Worm (Caenorhabditis elegans) whole organism, L3 larva: ENCODE data around the gene C18D11.7.

ENCODE experiments used
- R02D3.7 ChIP-seq: fragments of 150-350 bp; optimal IDR thresholded peaks from 2 replicates; lab custom pipeline; 2014; ENCODE audit warnings: missing biosample characterization, missing genetic modification characterization
- ZK546.5 ChIP-seq: sonication (generic microtip); optimal IDR thresholded peaks from 2 replicates; lab custom pipeline; 2017; ENCODE audit warnings: missing biosample characterization, missing genetic modification characterization
- ama-1 ChIP-seq: fragments of 150-350 bp; optimal IDR thresholded peaks from 2 replicates; lab custom pipeline; 2018
- ceh-16 ChIP-seq: sonication (generic microtip); optimal IDR thresholded peaks from 2 replicates; lab custom pipeline; 2017; ENCODE audit warnings: missing biosample characterization, missing genetic modification characterization
- ceh-9 ChIP-seq: sonication (generic microtip); optimal IDR thresholded peaks from 2 replicates; lab custom pipeline; 2018; ENCODE audit warnings: missing biosample characterization, missing genetic modification characterization
- egl-27 ChIP-seq: sonication (generic microtip); optimal IDR thresholded peaks from 4 replicates; lab custom pipeline; 2017; ENCODE audit warnings: missing biosample characterization, missing genetic modification reagents, missing genetic modification characterization
- egl-5 ChIP-seq: fragments of 150-350 bp; optimal IDR thresholded peaks from 2 replicates; lab custom pipeline; 2017; ENCODE audit warnings: missing biosample characterization, missing genetic modification reagents, missing genetic modification characterization, inconsistent platforms
- elt-1 ChIP-seq: fragments of 150-350 bp; optimal IDR thresholded peaks from 2 replicates; lab custom pipeline; 2014; ENCODE audit warnings: missing biosample characterization, missing genetic modification characterization
- elt-2 ChIP-seq: sonication (generic microtip); optimal IDR thresholded peaks from 2 replicates; lab custom pipeline; 2016; ENCODE audit warnings: missing genetic modification reagents, mild to moderate bottlenecking, missing genetic modification characterization, missing compliant biosample characterization
- elt-3 ChIP-seq, 3 experiments: fragments of 150-350 bp in 1 of 3; sonication (generic microtip) in 2 of 3; optimal IDR thresholded peaks; 2 replicates in 2 of 3; 4 replicates in 1 of 3; lab custom pipeline; 2014 to 2017; ENCODE audit warnings: missing biosample characterization in 3 of 3, missing genetic modification characterization in 3 of 3
- fkh-10 ChIP-seq: sonication (generic microtip); optimal IDR thresholded peaks from 2 replicates; lab custom pipeline; 2017; ENCODE audit warnings: missing biosample characterization, missing genetic modification reagents, missing genetic modification characterization
- fkh-2 ChIP-seq: fragments of 150-350 bp; optimal IDR thresholded peaks from 2 replicates; lab custom pipeline; 2014; ENCODE audit warnings: missing biosample characterization, missing genetic modification reagents, missing genetic modification characterization
- fos-1 ChIP-seq: fragments of 150-350 bp; optimal IDR thresholded peaks from 2 replicates; lab custom pipeline; 2014; ENCODE audit warnings: missing biosample characterization, missing genetic modification characterization
- hmg-11 ChIP-seq: sonication (generic microtip); optimal IDR thresholded peaks from 2 replicates; lab custom pipeline; 2016; ENCODE audit warnings: missing genetic modification characterization, missing compliant biosample characterization
- lin-15B ChIP-seq: fragments of 150-350 bp; optimal IDR thresholded peaks from 2 replicates; lab custom pipeline; 2014; ENCODE audit warnings: missing biosample characterization, missing genetic modification characterization
- lin-39 ChIP-seq: fragments of 150-350 bp; optimal IDR thresholded peaks from 2 replicates; lab custom pipeline; 2018; ENCODE audit warnings: missing biosample characterization, missing genetic modification reagents, missing genetic modification characterization
- lsy-12 ChIP-seq: sonication (generic microtip); optimal IDR thresholded peaks from 2 replicates; lab custom pipeline; 2016; ENCODE audit warnings: mild to moderate bottlenecking, missing genetic modification characterization, missing compliant biosample characterization
- nfya-1 ChIP-seq: sonication (generic microtip); optimal IDR thresholded peaks from 2 replicates; lab custom pipeline; 2017; ENCODE audit warnings: missing genetic modification characterization, mild to moderate bottlenecking, missing compliant biosample characterization, antibody characterized with exemption, moderate library complexity; ENCODE audit not compliant: insufficient read depth
- nhr-23 ChIP-seq: fragments of 150-350 bp; optimal IDR thresholded peaks from 2 replicates; lab custom pipeline; 2014; ENCODE audit warnings: missing biosample characterization, missing genetic modification reagents, missing genetic modification characterization
- nhr-237 ChIP-seq: fragments of 150-350 bp; optimal IDR thresholded peaks from 2 replicates; lab custom pipeline; 2014; ENCODE audit warnings: missing biosample characterization, missing genetic modification characterization
- nhr-25 ChIP-seq: sonication (generic microtip); optimal IDR thresholded peaks from 2 replicates; lab custom pipeline; 2017; ENCODE audit warnings: missing biosample characterization, missing genetic modification characterization
- nhr-28 ChIP-seq: fragments of 150-350 bp; optimal IDR thresholded peaks from 2 replicates; lab custom pipeline; 2014; ENCODE audit warnings: missing biosample characterization, missing genetic modification characterization
- nhr-43 ChIP-seq: sonication (generic microtip); optimal IDR thresholded peaks from 2 replicates; lab custom pipeline; 2016; ENCODE audit warnings: mild to moderate bottlenecking, missing genetic modification characterization, missing compliant biosample characterization; ENCODE audit not compliant: poor library complexity, severe bottlenecking
- nhr-76 ChIP-seq: fragments of 150-350 bp; sonication (generic microtip); optimal IDR thresholded peaks from 5 replicates; lab custom pipeline; 2014; ENCODE audit warnings: missing biosample characterization, missing genetic modification characterization
- pha-4 ChIP-seq: fragments of 150-350 bp; optimal IDR thresholded peaks from 2 replicates; lab custom pipeline; 2014; ENCODE audit warnings: missing biosample characterization, missing genetic modification reagents, missing genetic modification characterization
- sea-2 ChIP-seq: fragments of 150-350 bp; sonication (generic microtip); optimal IDR thresholded peaks from 4 replicates; lab custom pipeline; 2014; ENCODE audit warnings: missing biosample characterization, missing genetic modification reagents, missing genetic modification characterization
- skn-1 ChIP-seq: fragments of 150-350 bp; optimal IDR thresholded peaks from 2 replicates; lab custom pipeline; 2014; ENCODE audit warnings: missing biosample characterization, missing genetic modification characterization
- snpc-4 ChIP-seq: fragments of 150-350 bp; optimal IDR thresholded peaks from 2 replicates; lab custom pipeline; 2014; ENCODE audit warnings: missing biosample characterization, missing genetic modification characterization
- ztf-4 ChIP-seq: fragments of 150-350 bp; optimal IDR thresholded peaks from 2 replicates; lab custom pipeline; 2014; ENCODE audit warnings: missing biosample characterization, missing genetic modification characterization

The C18D11.7 gene

DNA sequence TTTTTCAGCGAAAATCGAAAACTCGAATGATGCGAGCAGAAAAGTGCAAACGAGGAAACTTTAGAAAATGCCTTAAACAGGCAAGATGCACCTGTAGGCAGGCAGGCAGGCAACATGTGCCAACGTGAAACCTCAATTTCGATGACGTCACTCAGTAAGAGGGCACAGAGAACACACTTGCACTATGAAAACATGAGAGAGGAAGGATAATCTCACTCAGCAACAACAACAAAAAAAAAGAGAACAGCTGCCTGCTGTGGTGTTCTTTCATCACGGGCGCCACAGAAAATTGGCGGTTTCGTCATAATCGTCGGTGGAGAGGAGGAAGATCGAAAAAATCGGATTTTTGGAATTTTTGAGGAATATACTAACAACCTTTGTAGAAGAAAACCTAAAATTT is 27.6 kb upstream of the C18D11.7 start:
- TF ChIP-seq lin-15B, result no peak
- peak; percentile 7 for TF ChIP-seq lin-39 (tag; lab: Kevin White, UChicago)
- peak; percentile 49 for TF ChIP-seq nfya-1 (tag; lab: Kevin White, UChicago)
- no peak for TF ChIP-seq elt-3 (tag; optimal IDR thresholded peaks at IDR 0.05; lab: Kevin White, UChicago)

DNA sequence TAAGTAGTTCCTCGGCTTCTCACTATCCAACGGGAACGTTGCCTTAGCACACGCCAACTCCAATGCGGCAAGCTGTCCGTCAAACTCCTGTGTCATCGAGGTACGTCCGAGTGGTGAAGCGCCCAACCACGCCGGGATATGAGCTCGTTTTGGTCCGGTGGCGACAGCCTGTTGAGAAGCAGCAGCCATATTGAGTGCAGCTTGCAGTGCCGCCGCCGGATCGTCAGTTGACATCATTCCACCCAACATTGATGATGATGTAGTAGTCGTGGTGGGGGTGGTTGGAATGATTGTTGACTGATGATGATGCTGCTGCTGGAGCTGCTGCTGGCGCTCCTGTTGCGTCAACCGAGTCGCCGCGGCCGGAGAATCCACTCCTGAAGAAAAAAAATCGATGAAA is 26.9 kb upstream of the C18D11.7 start:
- TF ChIP-seq skn-1 (tag; lab: Kevin White, UChicago) (no peak), lin-15B (no peak), nhr-23 (no peak), nhr-76 (no peak), nhr-43 (no peak), nhr-25 (tag; lab: Kevin White, UChicago) (no peak), nhr-237 (tag; lab: Kevin White, UChicago) (no peak), fos-1 (tag; lab: Kevin White, UChicago) (no peak), R02D3.7 (no peak)
- TF ChIP-seq, all 47 proteins: peak for 0

DNA sequence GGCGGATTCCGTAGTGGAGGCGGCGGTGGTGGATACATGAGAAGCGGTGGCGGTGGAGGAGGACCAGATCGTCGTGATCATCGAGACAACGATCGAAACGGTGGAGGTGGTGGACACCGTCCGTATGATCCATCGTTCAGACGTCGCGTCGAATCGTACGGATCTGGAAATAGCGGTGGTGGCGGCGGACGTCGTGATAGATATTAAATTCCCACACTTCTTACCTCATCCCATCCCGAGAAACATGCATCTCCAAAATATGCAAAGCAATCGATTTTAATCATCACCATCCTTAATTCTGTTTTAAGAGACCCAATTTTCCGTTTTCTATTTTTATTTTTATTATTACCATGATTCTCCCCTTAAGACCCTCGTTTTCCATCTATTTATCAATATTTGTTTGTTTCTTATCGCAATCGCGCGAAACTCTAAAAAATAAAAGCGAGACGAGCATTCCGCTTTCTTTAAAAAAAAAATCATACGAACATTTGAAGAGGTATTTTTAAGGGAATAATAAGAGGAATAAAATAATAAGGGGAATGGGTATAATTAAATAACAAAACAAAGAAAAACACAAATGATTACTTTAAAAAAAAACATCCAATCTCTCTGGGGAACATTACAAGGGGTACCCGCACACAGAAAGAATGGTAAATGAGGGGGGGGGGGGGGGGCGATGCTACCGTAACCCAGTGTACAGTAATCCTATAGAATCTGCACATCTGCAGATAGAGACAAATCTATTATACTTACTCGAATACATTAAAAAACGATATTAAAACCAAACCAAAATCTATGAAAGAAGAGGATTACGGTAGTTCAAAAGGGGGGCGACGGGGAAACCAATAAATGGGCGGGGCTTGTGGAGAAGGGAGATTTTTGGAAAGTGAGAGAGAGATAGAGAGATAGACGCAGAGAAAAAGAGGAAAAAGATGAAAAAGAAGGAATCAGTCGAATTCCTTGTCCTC is 24.2 kb upstream of the C18D11.7 start:
- TF ChIP-seq elt-2 (tag; lab: Kevin White, UChicago) (peak; percentile 15), lsy-12 (peak; percentile 26), pha-4 (tag; lab: Kevin White, UChicago) (peak; percentile 22), nfya-1 (tag; lab: Kevin White, UChicago) (peak; percentile 28), nhr-28 (tag; lab: Kevin White, UChicago) (no peak), ama-1 (lab: Kevin White, UChicago) (peak; percentile 31)

DNA sequence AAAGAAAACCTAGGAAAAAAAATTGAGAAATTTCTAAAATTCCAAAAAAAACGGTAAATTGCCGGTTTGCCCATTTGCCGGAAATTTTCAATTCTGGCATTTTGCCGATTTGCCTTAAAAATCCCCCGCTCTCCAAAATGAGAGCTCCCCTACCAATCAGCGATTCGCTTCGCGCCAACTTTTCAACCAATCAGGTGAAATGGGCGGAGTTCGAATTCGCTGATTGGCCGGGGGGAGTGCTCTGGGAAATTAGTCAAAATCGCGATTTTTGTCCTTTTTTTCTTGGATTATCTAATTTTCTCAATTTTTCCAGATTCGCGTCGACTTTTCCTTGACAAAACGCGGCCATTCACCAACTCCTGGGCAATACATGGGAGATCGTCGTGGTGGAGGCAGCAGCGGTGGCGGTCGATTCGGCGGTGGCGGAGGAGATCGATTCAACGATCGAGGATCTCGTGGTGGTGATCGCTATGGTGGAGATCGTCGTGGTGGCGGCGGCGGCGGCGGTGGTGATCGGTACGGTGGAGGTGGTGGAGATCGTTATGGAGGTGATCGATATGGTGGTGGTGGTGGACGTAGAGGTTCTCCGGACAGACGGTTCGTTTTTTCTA is 23.1 kb upstream of the C18D11.7 start:
- TF ChIP-seq ZK546.5 (no peak), nfya-1 (tag; lab: Kevin White, UChicago) (peak; percentile 99)

DNA sequence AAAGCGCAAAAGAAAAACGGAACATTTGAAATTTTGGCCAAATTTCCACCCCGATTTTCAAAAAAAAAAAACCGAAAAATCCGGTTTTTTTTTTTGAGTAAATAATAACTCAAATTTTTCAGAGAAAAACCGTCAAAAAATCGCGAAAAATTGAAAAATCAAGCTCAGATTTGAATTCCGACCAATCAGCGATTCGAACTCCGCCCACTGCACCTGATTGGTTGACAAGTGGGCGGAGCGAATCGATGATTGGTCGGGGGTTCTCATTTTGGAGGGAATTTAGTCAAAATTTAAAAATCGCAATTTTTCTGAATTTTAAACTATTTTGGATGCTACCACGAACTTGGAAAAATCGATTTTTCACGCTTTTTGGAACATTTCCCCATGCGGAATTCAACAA is 22.5 kb upstream of the C18D11.7 start:
- TF ChIP-seq fkh-10 (GFP tag; lab: Kevin White, UChicago), result no peak
- no peak for TF ChIP-seq ama-1 (lab: Kevin White, UChicago)
- TF ChIP-seq nfya-1 (tag; lab: Kevin White, UChicago), result peak; percentile 98
- TF ChIP-seq egl-27 (tag; lab: Kevin White, UChicago), result no peak
- no peak for TF ChIP-seq ceh-16
- TF ChIP-seq fkh-2 (tag; lab: Kevin White, UChicago), result no peak
- TF ChIP-seq egl-5 (tag; lab: Kevin White, UChicago), result no peak
- TF ChIP-seq fos-1 (tag; lab: Kevin White, UChicago), result no peak
- TF ChIP-seq snpc-4 (tag; lab: Kevin White, UChicago), result no peak
- TF ChIP-seq ceh-9 (tag; lab: Kevin White, UChicago), result no peak
- no peak for TF ChIP-seq sea-2 (GFP tag; lab: Kevin White, UChicago)
- TF ChIP-seq elt-1 (tag; lab: Kevin White, UChicago), result no peak
- TF ChIP-seq lin-15B, result peak; percentile 2
- no peak for TF ChIP-seq hmg-11 (tag; lab: Kevin White, UChicago)

DNA sequence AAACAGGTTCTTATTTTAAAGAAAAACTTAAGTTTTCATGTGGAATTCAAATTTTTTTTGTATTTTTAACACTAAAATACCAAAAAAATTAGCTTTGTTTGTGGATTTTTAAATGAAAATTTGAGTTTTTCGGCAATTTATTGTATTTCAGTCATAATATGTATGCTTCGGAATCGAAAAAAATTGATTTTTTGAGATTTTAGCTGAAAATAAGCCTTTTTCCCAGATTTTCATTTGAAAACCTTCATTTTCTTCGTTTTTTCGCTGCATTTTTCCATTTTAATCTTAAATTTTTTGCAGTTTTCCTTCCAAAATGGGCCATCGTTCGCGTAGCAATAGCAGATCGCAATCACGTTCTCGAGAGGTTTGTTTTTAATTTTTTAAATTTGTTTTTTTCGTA is 19.5 kb upstream of the C18D11.7 start, which contains the start of gene rsp-8:
TSS of gene rsp-8 (plus strand) at position 301 of the 400 bp plus-strand sequence.
- TF ChIP-seq skn-1 (tag; lab: Kevin White, UChicago), result no peak
- no peak for TF ChIP-seq nhr-76
- TF ChIP-seq ztf-4 (tag; lab: Kevin White, UChicago), result no peak
- TF ChIP-seq sea-2 (GFP tag; lab: Kevin White, UChicago), result no peak
- no peak for TF ChIP-seq ceh-16
